Worm (Caenorhabditis elegans) whole organism, mixed stage, embryonic: ENCODE measurements around the gene srw-138.

ENCODE experiments used
- cnd-1 ChIP-seq: fragments of 200-800 bp; sonication (Bioruptor generic); optimal IDR thresholded peaks from 2 replicates; lab custom pipeline; 2018; ENCODE audit warnings: mild to moderate bottlenecking, missing genetic modification characterization, missing compliant biosample characterization
- lin-13 ChIP-seq: fragments of 150-350 bp; optimal IDR thresholded peaks from 2 replicates; lab custom pipeline; 2014; ENCODE audit warnings: missing biosample characterization, missing genetic modification characterization
- nhr-12 ChIP-seq: fragments of 150-350 bp; optimal IDR thresholded peaks from 2 replicates; lab custom pipeline; 2014; ENCODE audit warnings: missing biosample characterization, missing genetic modification characterization
- nhr-28 ChIP-seq: fragments of 150-350 bp; optimal IDR thresholded peaks from 2 replicates; lab custom pipeline; 2014; ENCODE audit warnings: missing biosample characterization, missing genetic modification characterization
- pha-4 ChIP-seq: fragments of 150-350 bp; optimal IDR thresholded peaks from 2 replicates; lab custom pipeline; 2018; ENCODE audit warnings: missing biosample characterization, missing genetic modification reagents, missing genetic modification characterization
- sptf-1 ChIP-seq: sonication (generic microtip); optimal IDR thresholded peaks from 2 replicates; lab custom pipeline; 2017; ENCODE audit warnings: mild to moderate bottlenecking, missing genetic modification characterization, moderate library complexity, missing compliant biosample characterization
- unc-62 ChIP-seq: fragments of 150-350 bp; optimal IDR thresholded peaks from 2 replicates; lab custom pipeline; 2014; ENCODE audit warnings: missing biosample characterization, missing genetic modification reagents, missing genetic modification characterization
- zip-8 ChIP-seq: fragments of 150-350 bp; optimal IDR thresholded peaks from 2 replicates; lab custom pipeline; 2014; ENCODE audit warnings: missing biosample characterization, missing genetic modification characterization

- TF ChIP-seq cnd-1 (tag; lab: Kevin White, UChicago) (no peak), nhr-12 (tag; lab: Kevin White, UChicago) (no peak), sptf-1 (tag; lab: Kevin White, UChicago) (no peak), lin-13 (tag; lab: Kevin White, UChicago) (no peak), pha-4 (tag; lab: Kevin White, UChicago) (no peak), unc-62 (GFP tag; lab: Kevin White, UChicago) (no peak), zip-8 (tag; lab: Kevin White, UChicago) (no peak), nhr-28 (tag; lab: Kevin White, UChicago) (no peak)
These were observed 47.6 kb upstream of the srw-138 start, which contains the start of gene srw-136 for ce11 chrV:3010468-3010867.
